Fruit fly (Drosophila melanogaster): ENCODE measurements around the gene Myo31DF.
A peak's percentile ranks its signal among the peaks of the same experiment; 100 is the strongest.

The Myo31DF gene

DNA sequence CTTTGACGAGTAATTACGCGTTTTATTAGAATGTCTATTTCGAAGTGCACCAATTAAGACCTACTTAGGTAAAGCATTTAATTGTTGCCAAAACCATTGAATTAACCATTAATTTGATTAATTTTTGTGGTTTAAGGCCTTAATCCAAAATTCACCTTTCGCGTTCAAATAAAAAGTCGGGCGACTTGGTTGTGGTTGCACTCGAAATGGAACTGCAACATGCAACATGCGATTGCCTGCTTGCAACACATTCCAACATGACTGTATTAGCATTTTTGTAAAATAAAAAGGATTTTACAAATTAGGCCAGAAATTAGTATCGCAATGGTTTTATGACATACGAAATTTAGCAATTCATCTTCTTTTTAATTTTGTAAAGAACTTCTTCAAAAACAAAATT is 31.8 kb downstream of the Myo31DF start:
- TF ChIP-seq CG7101 (tag; optimal IDR thresholded peaks at IDR 0.05) (no peak), Clk (GFP tag; optimal IDR thresholded peaks at IDR 0.05) (no peak), Crg-1 (GFP tag; optimal IDR thresholded peaks at IDR 0.05) (no peak), CG11617 (GFP tag; optimal IDR thresholded peaks at IDR 0.05) (no peak)

DNA sequence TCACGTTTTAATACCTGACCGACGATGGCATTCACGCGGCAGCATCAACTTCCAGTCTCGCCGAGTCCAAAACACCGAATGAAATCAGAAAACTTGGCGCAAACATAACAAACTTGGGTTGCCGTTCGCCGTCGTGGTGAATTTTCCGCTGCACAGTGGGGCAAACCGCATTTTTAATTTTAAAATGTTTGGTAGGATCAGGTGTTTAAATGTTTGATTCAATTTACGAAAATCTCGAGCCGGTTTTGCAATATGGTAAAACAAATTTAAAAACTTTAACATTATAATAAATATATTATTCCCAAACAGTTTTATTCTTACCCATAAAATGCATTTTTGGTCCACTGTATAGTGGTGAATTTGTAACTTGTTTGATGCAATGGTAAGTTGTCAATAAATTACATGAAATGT is 32.3 kb downstream of the Myo31DF start, which contains the start of gene RluA-1:
Gene RluA-1 (minus strand): TSS at position 82 of the 411 bp plus-strand sequence.
- TF ChIP-seq CG14711 (tag; optimal IDR thresholded peaks at IDR 0.05), result peak; percentile 85
- TF ChIP-seq CG33017 (tag; optimal IDR thresholded peaks at IDR 0.05), result peak; percentile 90
- no peak for TF ChIP-seq cnc (optimal IDR thresholded peaks at IDR 0.05)
- TF ChIP-seq Clk (GFP tag; optimal IDR thresholded peaks at IDR 0.05), result peak; percentile 28
- peak; percentile 11 for TF ChIP-seq ovo (GFP tag; optimal IDR thresholded peaks at IDR 0.05)
- peak; percentile 65 for TF ChIP-seq pad (GFP tag; optimal IDR thresholded peaks at IDR 0.05)
- no peak for TF ChIP-seq CG5204 (GFP tag; optimal IDR thresholded peaks at IDR 0.05)
- TF ChIP-seq toe (GFP tag; optimal IDR thresholded peaks at IDR 0.05), result no peak
- TF ChIP-seq kay (GFP tag; ENCODE audit: borderline replicate concordance), result peak; percentile 82
- TF ChIP-seq CG12768 (GFP tag; optimal IDR thresholded peaks at IDR 0.05), result peak; percentile 86
- peak; percentile 40 for TF ChIP-seq tj (GFP tag; optimal IDR thresholded peaks at IDR 0.05)
- peak; percentile 89 for TF ChIP-seq CG7101 (tag; optimal IDR thresholded peaks at IDR 0.05)
- TF ChIP-seq Hr96 (GFP tag; optimal IDR thresholded peaks at IDR 0.05), result peak; percentile 61
- TF ChIP-seq cic (GFP tag; optimal IDR thresholded peaks at IDR 0.05), result peak; percentile 4
- peak; percentile 59 for TF ChIP-seq Crg-1 (GFP tag; optimal IDR thresholded peaks at IDR 0.05)
- peak; percentile 54 for TF ChIP-seq Mnt (GFP tag; optimal IDR thresholded peaks at IDR 0.05)
- peak; percentile 76 for TF ChIP-seq bab1 (GFP tag; optimal IDR thresholded peaks at IDR 0.05)
- TF ChIP-seq CG11617 (GFP tag; optimal IDR thresholded peaks at IDR 0.05), result peak; percentile 66
- TF ChIP-seq CG1620 (GFP tag; optimal IDR thresholded peaks at IDR 0.05), result peak; percentile 38
- peak; percentile 93 for TF ChIP-seq CG7045 (GFP tag; optimal IDR thresholded peaks at IDR 0.05)

DNA sequence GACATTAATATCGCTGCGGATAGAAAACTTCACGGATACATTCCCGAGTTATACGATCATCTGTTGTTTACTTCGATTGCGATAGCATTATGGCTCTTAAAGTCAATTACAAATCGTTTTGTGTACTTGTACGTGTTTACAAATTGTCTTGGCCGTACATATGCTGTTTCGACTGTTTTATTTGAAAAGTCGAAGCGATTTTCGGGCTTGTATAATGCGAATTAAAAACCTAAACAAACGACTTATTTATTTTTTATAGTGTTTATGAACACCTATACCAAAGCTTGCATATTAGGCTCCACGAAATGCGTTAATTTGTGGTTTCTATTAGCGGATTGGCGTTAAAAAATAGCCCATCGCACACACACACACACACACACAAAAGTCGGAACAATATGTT is 34.3 kb downstream of the Myo31DF start:
- TF ChIP-seq CG5204 (GFP tag; optimal IDR thresholded peaks at IDR 0.05) (no peak), toe (GFP tag; optimal IDR thresholded peaks at IDR 0.05) (no peak), CG7101 (tag; optimal IDR thresholded peaks at IDR 0.05) (no peak), kay (GFP tag; ENCODE audit: borderline replicate concordance) (peak; percentile 67)

DNA sequence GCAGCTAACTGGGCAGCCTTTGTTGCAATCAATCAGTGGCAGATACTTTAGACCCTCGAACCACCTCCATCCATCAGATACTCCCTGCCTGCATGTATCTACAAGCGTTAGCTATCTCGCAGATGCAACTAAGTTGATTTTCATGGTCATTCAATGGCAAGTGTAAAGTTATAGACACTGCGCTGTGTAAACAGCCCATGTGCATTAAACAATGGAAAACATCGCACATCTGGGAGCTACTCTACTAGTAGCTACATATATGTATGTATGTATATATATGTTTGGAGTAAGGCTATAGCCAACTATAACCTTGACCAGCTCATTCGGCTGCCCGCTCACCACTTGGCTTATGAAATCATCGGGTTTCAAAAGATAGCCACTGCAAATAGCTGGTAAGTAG is 36.4 kb downstream of the Myo31DF start:
- TF ChIP-seq Crg-1 (GFP tag; optimal IDR thresholded peaks at IDR 0.05) (no peak), toe (GFP tag; optimal IDR thresholded peaks at IDR 0.05) (no peak), CG12768 (GFP tag; optimal IDR thresholded peaks at IDR 0.05) (no peak), bab1 (GFP tag; optimal IDR thresholded peaks at IDR 0.05) (no peak), CG7101 (tag; optimal IDR thresholded peaks at IDR 0.05) (no peak), kay (GFP tag; ENCODE audit: borderline replicate concordance) (no peak), CG33017 (tag; optimal IDR thresholded peaks at IDR 0.05) (no peak), CG1620 (GFP tag; optimal IDR thresholded peaks at IDR 0.05) (no peak), CG14711 (tag; optimal IDR thresholded peaks at IDR 0.05) (no peak), CG7045 (GFP tag; optimal IDR thresholded peaks at IDR 0.05) (no peak), tj (GFP tag; optimal IDR thresholded peaks at IDR 0.05) (no peak), CG5204 (GFP tag; optimal IDR thresholded peaks at IDR 0.05) (no peak), Clk (GFP tag; optimal IDR thresholded peaks at IDR 0.05) (no peak), cnc (optimal IDR thresholded peaks at IDR 0.05) (no peak)

DNA sequence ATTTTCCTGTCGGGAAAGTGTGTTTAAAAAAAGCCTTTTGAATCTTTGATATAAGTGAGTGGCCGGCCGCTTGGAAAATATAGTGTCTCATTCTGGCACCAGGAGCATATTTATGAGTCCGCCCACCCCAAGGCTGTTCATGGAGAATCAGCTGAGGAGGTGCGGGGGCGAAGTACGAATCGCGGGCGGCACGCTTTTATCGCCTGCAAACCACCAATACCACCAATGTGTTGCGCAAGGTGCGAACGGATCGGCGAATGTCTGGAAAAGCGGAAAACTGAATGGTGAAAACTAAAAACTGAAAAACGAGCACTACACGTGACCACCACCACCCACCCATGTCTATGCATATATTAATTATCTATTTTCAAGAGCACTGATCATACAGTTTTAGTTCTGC is 37.6 kb downstream of the Myo31DF start:
- TF ChIP-seq cic (GFP tag; optimal IDR thresholded peaks at IDR 0.05) (no peak), cnc (optimal IDR thresholded peaks at IDR 0.05) (no peak), ovo (GFP tag; optimal IDR thresholded peaks at IDR 0.05) (no peak), kay (GFP tag; ENCODE audit: borderline replicate concordance) (no peak), Clk (GFP tag; optimal IDR thresholded peaks at IDR 0.05) (no peak), Hr96 (GFP tag; optimal IDR thresholded peaks at IDR 0.05) (no peak), pad (GFP tag; optimal IDR thresholded peaks at IDR 0.05) (no peak), CG7045 (GFP tag; optimal IDR thresholded peaks at IDR 0.05) (no peak), Mnt (GFP tag; optimal IDR thresholded peaks at IDR 0.05) (no peak), toe (GFP tag; optimal IDR thresholded peaks at IDR 0.05) (no peak), CG14711 (tag; optimal IDR thresholded peaks at IDR 0.05) (no peak), bab1 (GFP tag; optimal IDR thresholded peaks at IDR 0.05) (no peak), CG5204 (GFP tag; optimal IDR thresholded peaks at IDR 0.05) (no peak), Crg-1 (GFP tag; optimal IDR thresholded peaks at IDR 0.05) (no peak), CG12768 (GFP tag; optimal IDR thresholded peaks at IDR 0.05) (no peak)

DNA sequence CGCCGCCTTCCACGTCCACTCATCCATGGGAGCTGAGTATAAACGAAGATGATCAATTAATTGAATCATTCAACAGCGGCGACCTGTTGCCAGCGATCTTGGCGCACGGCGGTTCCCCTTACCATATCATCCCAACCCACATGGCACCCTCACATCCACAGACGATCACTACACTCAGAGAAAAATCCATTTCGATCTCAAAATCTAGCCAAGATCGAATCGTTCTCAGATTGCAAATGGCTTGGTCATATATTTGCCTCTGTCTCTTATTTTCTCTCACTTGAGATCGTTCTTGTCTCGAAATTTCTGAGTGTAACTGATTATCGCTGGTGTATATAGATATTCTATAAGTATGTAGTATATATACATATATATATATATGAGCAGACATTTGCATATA is 38.2 kb downstream of the Myo31DF start:
- TF ChIP-seq cnc (optimal IDR thresholded peaks at IDR 0.05) (no peak), kay (GFP tag; ENCODE audit: borderline replicate concordance) (peak; percentile 11), CG7045 (GFP tag; optimal IDR thresholded peaks at IDR 0.05) (peak; percentile 15)

DNA sequence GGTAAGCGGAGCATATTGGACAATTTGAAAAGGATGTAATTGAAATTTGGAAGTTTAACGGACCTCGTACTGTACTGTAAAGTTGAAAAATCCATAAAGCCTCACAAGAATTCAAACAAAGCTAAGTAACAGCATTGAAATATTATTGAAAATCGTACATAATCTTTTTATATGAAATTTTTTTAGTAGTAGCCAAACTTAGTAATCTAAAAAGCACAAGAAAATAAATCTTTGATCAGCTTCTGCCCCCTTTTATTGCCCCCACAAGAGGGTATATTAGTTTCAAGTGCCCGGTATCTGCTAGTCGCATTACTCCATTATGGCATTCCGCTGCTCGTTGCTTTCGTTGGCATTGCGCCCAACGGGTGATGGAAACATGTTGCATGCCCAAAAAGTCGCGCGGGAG is 39.7 kb downstream of the Myo31DF start:
- no peak for TF ChIP-seq Hr96 (GFP tag; optimal IDR thresholded peaks at IDR 0.05)
- TF ChIP-seq tj (GFP tag; optimal IDR thresholded peaks at IDR 0.05), result no peak

DNA sequence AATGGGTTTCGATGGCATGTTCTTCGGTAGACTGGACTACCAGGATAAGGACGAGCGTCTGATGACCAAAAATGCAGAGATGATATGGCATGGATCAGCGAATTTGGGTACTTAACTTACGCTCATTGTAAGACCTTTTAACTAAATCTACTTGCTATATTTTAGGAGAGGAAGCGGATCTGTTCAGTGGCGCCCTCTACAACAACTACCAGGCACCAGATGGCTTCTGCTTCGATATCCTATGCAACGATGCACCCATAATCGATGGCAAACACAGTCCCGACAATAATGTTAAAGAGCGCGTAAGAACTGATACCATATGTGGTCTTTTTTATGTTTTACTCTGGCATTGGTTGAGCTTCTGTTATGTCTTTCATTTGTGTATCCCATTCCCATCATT is 47.6 kb downstream of the Myo31DF start:
- TF ChIP-seq CG1620 (GFP tag; optimal IDR thresholded peaks at IDR 0.05) (no peak), CG5204 (GFP tag; optimal IDR thresholded peaks at IDR 0.05) (no peak), pad (GFP tag; optimal IDR thresholded peaks at IDR 0.05) (no peak), CG11617 (GFP tag; optimal IDR thresholded peaks at IDR 0.05) (no peak), CG14711 (tag; optimal IDR thresholded peaks at IDR 0.05) (no peak), kay (GFP tag; ENCODE audit: borderline replicate concordance) (no peak), Crg-1 (GFP tag; optimal IDR thresholded peaks at IDR 0.05) (no peak), CG7101 (tag; optimal IDR thresholded peaks at IDR 0.05) (no peak), tj (GFP tag; optimal IDR thresholded peaks at IDR 0.05) (no peak), cic (GFP tag; optimal IDR thresholded peaks at IDR 0.05) (no peak), Mnt (GFP tag; optimal IDR thresholded peaks at IDR 0.05) (no peak)
